Worm (Caenorhabditis elegans) whole organism, mixed stage, embryonic: Measurements from ENCODE around the gene fis-2.

ENCODE experiments used
- M03D4.4 ChIP-seq: sonication (generic microtip); optimal IDR thresholded peaks from 2 replicates; lab custom pipeline; 2017; ENCODE audit warnings: mild to moderate bottlenecking, missing genetic modification characterization, missing compliant biosample characterization
- bed-3 ChIP-seq: fragments of 200-800 bp; sonication (Bioruptor generic); optimal IDR thresholded peaks from 3 replicates; lab custom pipeline; 2018; ENCODE audit warnings: mild to moderate bottlenecking, missing genetic modification characterization, moderate library complexity, missing compliant biosample characterization
- blmp-1 ChIP-seq: fragments of 150-350 bp; optimal IDR thresholded peaks from 2 replicates; lab custom pipeline; 2014; ENCODE audit warnings: missing biosample characterization, missing genetic modification characterization
- ceh-39 ChIP-seq: fragments of 150-350 bp; optimal IDR thresholded peaks from 2 replicates; lab custom pipeline; 2014; ENCODE audit warnings: missing biosample characterization, missing genetic modification characterization
- ceh-43 ChIP-seq: fragments of 200-800 bp; sonication (Bioruptor generic); optimal IDR thresholded peaks from 2 replicates; lab custom pipeline; 2018; ENCODE audit warnings: mild to moderate bottlenecking, missing genetic modification characterization, moderate library complexity, missing compliant biosample characterization
- ceh-83 ChIP-seq: fragments of 200-800 bp; sonication (Bioruptor generic); optimal IDR thresholded peaks from 2 replicates; lab custom pipeline; 2018; ENCODE audit warnings: mild to moderate bottlenecking, missing genetic modification characterization, missing compliant biosample characterization
- ces-1 ChIP-seq: fragments of 150-350 bp; optimal IDR thresholded peaks from 2 replicates; lab custom pipeline; 2014; ENCODE audit warnings: missing biosample characterization, missing genetic modification reagents, missing genetic modification characterization
- cnd-1 ChIP-seq: fragments of 200-800 bp; sonication (Bioruptor generic); optimal IDR thresholded peaks from 2 replicates; lab custom pipeline; 2018; ENCODE audit warnings: mild to moderate bottlenecking, missing genetic modification characterization, missing compliant biosample characterization
- elt-1 ChIP-seq: sonication (generic microtip); optimal IDR thresholded peaks from 2 replicates; lab custom pipeline; 2017; ENCODE audit warnings: missing genetic modification characterization, mild to moderate bottlenecking, missing compliant biosample characterization, antibody characterized with exemption, moderate library complexity, borderline replicate concordance; ENCODE audit not compliant: insufficient read depth
- elt-3 ChIP-seq: fragments of 150-350 bp; optimal IDR thresholded peaks from 2 replicates; lab custom pipeline; 2014; ENCODE audit warnings: missing biosample characterization, missing genetic modification characterization
- ham-2 ChIP-seq: fragments of 200-800 bp; sonication (Bioruptor generic); optimal IDR thresholded peaks from 2 replicates; lab custom pipeline; 2018; ENCODE audit warnings: mild to moderate bottlenecking, missing genetic modification characterization, missing compliant biosample characterization
- hlh-1 ChIP-seq: fragments of 150-350 bp; optimal IDR thresholded peaks from 2 replicates; lab custom pipeline; 2014; ENCODE audit warnings: missing biosample characterization, missing genetic modification reagents, missing genetic modification characterization
- lsy-2 ChIP-seq: fragments of 150-350 bp; optimal IDR thresholded peaks from 2 replicates; lab custom pipeline; 2014; ENCODE audit warnings: missing biosample characterization, missing genetic modification characterization
- mab-5 ChIP-seq: fragments of 150-350 bp; optimal IDR thresholded peaks from 2 replicates; lab custom pipeline; 2014; ENCODE audit warnings: missing biosample characterization, missing genetic modification characterization
- mep-1 ChIP-seq: fragments of 150-350 bp; optimal IDR thresholded peaks from 2 replicates; lab custom pipeline; 2017; ENCODE audit warnings: missing biosample characterization, missing genetic modification reagents, missing genetic modification characterization, inconsistent platforms
- mls-2 ChIP-seq: sonication (generic microtip); optimal IDR thresholded peaks from 2 replicates; lab custom pipeline; 2016; ENCODE audit warnings: mild to moderate bottlenecking, missing genetic modification characterization, moderate library complexity, missing compliant biosample characterization
- nhr-2 ChIP-seq: fragments of 150-350 bp; optimal IDR thresholded peaks from 2 replicates; lab custom pipeline; 2014; ENCODE audit warnings: missing biosample characterization, missing genetic modification characterization
- nhr-237 ChIP-seq: fragments of 150-350 bp; optimal IDR thresholded peaks from 2 replicates; lab custom pipeline; 2014; ENCODE audit warnings: missing biosample characterization, missing genetic modification characterization
- nhr-28 ChIP-seq: fragments of 150-350 bp; optimal IDR thresholded peaks from 2 replicates; lab custom pipeline; 2014; ENCODE audit warnings: missing biosample characterization, missing genetic modification characterization
- nhr-76 ChIP-seq: sonication (generic microtip); optimal IDR thresholded peaks from 2 replicates; lab custom pipeline; 2017; ENCODE audit warnings: missing biosample characterization, missing genetic modification characterization
- pha-4 ChIP-seq: fragments of 150-350 bp; optimal IDR thresholded peaks from 2 replicates; lab custom pipeline; 2018; ENCODE audit warnings: missing biosample characterization, missing genetic modification reagents, missing genetic modification characterization
- sem-2 ChIP-seq: fragments of 200-800 bp; sonication (Bioruptor generic); optimal IDR thresholded peaks from 2 replicates; lab custom pipeline; 2018; ENCODE audit warnings: mild to moderate bottlenecking, missing genetic modification characterization, missing compliant biosample characterization
- snpc-4 ChIP-seq: fragments of 150-350 bp; optimal IDR thresholded peaks from 2 replicates; lab custom pipeline; 2014; ENCODE audit warnings: missing biosample characterization, missing genetic modification characterization
- sptf-1 ChIP-seq: sonication (generic microtip); optimal IDR thresholded peaks from 2 replicates; lab custom pipeline; 2017; ENCODE audit warnings: mild to moderate bottlenecking, missing genetic modification characterization, moderate library complexity, missing compliant biosample characterization
- tbx-8 ChIP-seq: fragments of 200-800 bp; sonication (Bioruptor generic); optimal IDR thresholded peaks from 2 replicates; lab custom pipeline; 2018; ENCODE audit warnings: mild to moderate bottlenecking, missing genetic modification characterization, moderate library complexity, missing compliant biosample characterization
- unc-120 ChIP-seq: sonication (generic microtip); optimal IDR thresholded peaks from 2 replicates; lab custom pipeline; 2017; ENCODE audit warnings: missing genetic modification characterization, missing compliant biosample characterization; ENCODE audit not compliant: poor library complexity, severe bottlenecking
- unc-39 ChIP-seq: fragments of 150-350 bp; optimal IDR thresholded peaks from 2 replicates; lab custom pipeline; 2014; ENCODE audit warnings: missing biosample characterization, missing genetic modification characterization
- unc-62 ChIP-seq: fragments of 150-350 bp; optimal IDR thresholded peaks from 2 replicates; lab custom pipeline; 2014; ENCODE audit warnings: missing biosample characterization, missing genetic modification reagents, missing genetic modification characterization
- ztf-11 ChIP-seq: fragments of 150-350 bp; optimal IDR thresholded peaks from 2 replicates; lab custom pipeline; 2014; ENCODE audit warnings: missing biosample characterization, missing genetic modification characterization

Gene fis-2

ce11 chrX:8247088-8247487 is 37.9 kb downstream of the fis-2 start:
- TF ChIP-seq ham-2 (GFP tag; lab: Kevin White, UChicago) (no peak), lsy-2 (no peak)

DNA sequence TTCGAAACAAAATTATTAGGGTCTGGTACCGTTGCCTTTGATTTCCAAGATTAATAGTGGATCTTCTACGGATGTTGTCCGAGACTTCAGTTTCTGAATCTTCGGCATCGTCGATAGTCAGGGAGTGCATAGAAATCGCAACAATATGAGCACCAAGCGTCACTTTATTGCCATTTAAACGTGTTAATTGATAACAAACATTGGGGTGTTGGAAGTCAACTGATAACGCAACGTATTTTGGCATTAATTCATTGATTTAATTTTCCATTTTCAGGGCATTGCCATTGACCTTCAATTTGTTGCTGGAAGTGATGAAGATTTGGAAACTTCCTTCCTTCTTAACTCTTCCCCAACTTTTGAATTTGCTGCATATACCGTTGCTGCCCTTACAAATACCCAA is 38.9 kb downstream of the fis-2 start, which contains the start of gene kqt-2:
Gene kqt-2 (minus strand): TSS at position 244 of the 400 bp plus-strand sequence.
- TF ChIP-seq nhr-2 (tag; lab: Kevin White, UChicago) (no peak), ces-1 (GFP tag; lab: Kevin White, UChicago) (no peak), ham-2 (GFP tag; lab: Kevin White, UChicago) (no peak), mab-5 (no peak), nhr-76 (tag; lab: Kevin White, UChicago) (no peak), ceh-39 (no peak), unc-62 (GFP tag; lab: Kevin White, UChicago) (no peak), unc-39 (tag; lab: Kevin White, UChicago) (no peak), mep-1 (tag; lab: Kevin White, UChicago) (no peak), ceh-83 (GFP tag; lab: Kevin White, UChicago) (no peak), cnd-1 (tag; lab: Kevin White, UChicago) (no peak), nhr-28 (no peak), nhr-237 (tag; lab: Kevin White, UChicago) (no peak)

- TF ChIP-seq nhr-28 = no peak
- no peak for TF ChIP-seq nhr-2 (tag; lab: Kevin White, UChicago)
- no peak for TF ChIP-seq sptf-1 (tag; lab: Kevin White, UChicago)
- no peak for TF ChIP-seq mls-2
- TF ChIP-seq unc-120 = no peak
- no peak for TF ChIP-seq pha-4 (tag; lab: Kevin White, UChicago)
- TF ChIP-seq ztf-11 (tag; lab: Kevin White, UChicago) = no peak
- TF ChIP-seq, all 35 proteins: peak for 0
These were observed 41.9 kb downstream of the fis-2 start for ce11 chrX:8243116-8243515.

- TF ChIP-seq ceh-39 = no peak
These were observed 43.1 kb downstream of the fis-2 start, which contains the start of gene endu-2 for ce11 chrX:8241906-8242305. Gene endu-2, plus strand, starts transcription at chrX:8242301.

DNA sequence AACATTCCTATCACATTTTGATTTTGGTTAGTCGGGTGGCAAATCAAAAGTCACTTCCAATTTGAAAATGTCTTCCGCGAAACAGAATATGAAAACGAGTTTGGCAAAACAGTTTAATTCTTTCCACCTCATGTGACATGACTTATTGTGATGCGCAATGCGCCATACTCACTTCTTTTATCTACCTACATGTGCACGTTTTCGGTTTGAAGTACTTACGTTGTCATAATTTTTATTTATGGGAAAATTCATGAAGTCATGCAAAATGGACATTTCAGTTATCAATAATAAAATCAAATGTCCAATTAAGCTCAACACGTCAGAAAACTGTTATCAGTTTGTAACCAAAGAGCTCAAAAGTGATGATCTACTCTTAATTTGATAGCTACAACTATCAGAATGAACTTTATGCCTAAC is 46.4 kb downstream of the fis-2 start:
- TF ChIP-seq hlh-1 = no peak
- no peak for TF ChIP-seq sptf-1 (tag; lab: Kevin White, UChicago)
- TF ChIP-seq tbx-8 (GFP tag; lab: Kevin White, UChicago) = no peak
- no peak for TF ChIP-seq ceh-83 (GFP tag; lab: Kevin White, UChicago)
- TF ChIP-seq snpc-4 = no peak
- TF ChIP-seq elt-3 (tag; lab: Kevin White, UChicago) = no peak
- TF ChIP-seq unc-39 (tag; lab: Kevin White, UChicago) = no peak
- no peak for TF ChIP-seq cnd-1 (tag; lab: Kevin White, UChicago)
- no peak for TF ChIP-seq nhr-237 (tag; lab: Kevin White, UChicago)
- TF ChIP-seq ceh-43 (GFP tag; lab: Kevin White, UChicago) = no peak
- TF ChIP-seq pha-4 (tag; lab: Kevin White, UChicago) = no peak
- TF ChIP-seq nhr-28 = no peak
- TF ChIP-seq mep-1 (tag; lab: Kevin White, UChicago) = no peak

ce11 chrX:8236515-8236914 is 48.5 kb downstream of the fis-2 start:
- no peak for TF ChIP-seq ham-2 (GFP tag; lab: Kevin White, UChicago)
- no peak for TF ChIP-seq mab-5
- no peak for TF ChIP-seq bed-3 (GFP tag; lab: Kevin White, UChicago)
- no peak for TF ChIP-seq nhr-76 (tag; lab: Kevin White, UChicago)
- no peak for TF ChIP-seq elt-1 (tag; lab: Kevin White, UChicago)
- no peak for TF ChIP-seq tbx-8 (GFP tag; lab: Kevin White, UChicago)

ce11 chrX:8235994-8236393 is 49.0 kb downstream of the fis-2 start, which contains the start of gene M60.4:
Gene M60.4, minus strand, starts transcription at chrX:8236314.
- TF ChIP-seq blmp-1 (tag; lab: Kevin White, UChicago) = no peak
- TF ChIP-seq mls-2 = no peak
- no peak for TF ChIP-seq lsy-2
- TF ChIP-seq unc-62 (GFP tag; lab: Kevin White, UChicago) = peak; percentile 54
- no peak for TF ChIP-seq M03D4.4 (tag; lab: Kevin White, UChicago)
- no peak for TF ChIP-seq sem-2 (GFP tag; lab: Kevin White, UChicago)
